Worm (Caenorhabditis elegans) whole organism, L4/young adult: Measurements from ENCODE around the gene Y60A9A.1.

Experiments used
- W03F9.2 ChIP-seq: fragments of 150-350 bp; optimal IDR thresholded peaks from 2 replicates; lab custom pipeline; 2014; ENCODE audit warnings: missing biosample characterization, missing genetic modification characterization
- him-1 ChIP-seq: sonication (generic microtip); optimal IDR thresholded peaks from 2 replicates; lab custom pipeline; 2016; ENCODE audit warnings: missing genotype, missing genetic modification reagents, missing genetic modification characterization, missing compliant biosample characterization

ce11 chrX:14423105-14423504, 46.0 kb upstream of the Y60A9A.1 start, which contains the start of gene fipr-3:
- TF ChIP-seq him-1 (tag; lab: Kevin White, UChicago): no peak
- TF ChIP-seq W03F9.2: no peak
